Worm (Caenorhabditis elegans) whole organism, mixed stage, embryonic: ENCODE data around the gene M117.6.
A peak's percentile ranks its signal among the peaks of the same experiment; 100 is the strongest.

Experiments
- bed-3 ChIP-seq: fragments of 200-800 bp; sonication (Bioruptor generic); optimal IDR thresholded peaks from 3 replicates; lab custom pipeline; 2018; ENCODE audit warnings: mild to moderate bottlenecking, missing genetic modification characterization, moderate library complexity, missing compliant biosample characterization
- blmp-1 ChIP-seq: fragments of 150-350 bp; optimal IDR thresholded peaks from 2 replicates; lab custom pipeline; 2014; ENCODE audit warnings: missing biosample characterization, missing genetic modification characterization
- ceh-43 ChIP-seq: fragments of 200-800 bp; sonication (Bioruptor generic); optimal IDR thresholded peaks from 2 replicates; lab custom pipeline; 2018; ENCODE audit warnings: mild to moderate bottlenecking, missing genetic modification characterization, moderate library complexity, missing compliant biosample characterization
- ceh-83 ChIP-seq: fragments of 200-800 bp; sonication (Bioruptor generic); optimal IDR thresholded peaks from 2 replicates; lab custom pipeline; 2018; ENCODE audit warnings: mild to moderate bottlenecking, missing genetic modification characterization, missing compliant biosample characterization
- ces-1 ChIP-seq: fragments of 150-350 bp; optimal IDR thresholded peaks from 2 replicates; lab custom pipeline; 2014; ENCODE audit warnings: missing biosample characterization, missing genetic modification reagents, missing genetic modification characterization
- cnd-1 ChIP-seq: fragments of 200-800 bp; sonication (Bioruptor generic); optimal IDR thresholded peaks from 2 replicates; lab custom pipeline; 2018; ENCODE audit warnings: mild to moderate bottlenecking, missing genetic modification characterization, missing compliant biosample characterization
- elt-3 ChIP-seq: fragments of 150-350 bp; optimal IDR thresholded peaks from 2 replicates; lab custom pipeline; 2014; ENCODE audit warnings: missing biosample characterization, missing genetic modification characterization
- flh-1 ChIP-seq: fragments of 200-800 bp; sonication (Bioruptor generic); optimal IDR thresholded peaks from 2 replicates; lab custom pipeline; 2018; ENCODE audit warnings: mild to moderate bottlenecking, missing genetic modification characterization, moderate library complexity, missing compliant biosample characterization
- ham-2 ChIP-seq: fragments of 200-800 bp; sonication (Bioruptor generic); optimal IDR thresholded peaks from 2 replicates; lab custom pipeline; 2018; ENCODE audit warnings: mild to moderate bottlenecking, missing genetic modification characterization, missing compliant biosample characterization
- hlh-1 ChIP-seq: fragments of 150-350 bp; optimal IDR thresholded peaks from 2 replicates; lab custom pipeline; 2014; ENCODE audit warnings: missing biosample characterization, missing genetic modification reagents, missing genetic modification characterization
- lin-13 ChIP-seq: fragments of 150-350 bp; optimal IDR thresholded peaks from 2 replicates; lab custom pipeline; 2014; ENCODE audit warnings: missing biosample characterization, missing genetic modification characterization
- lin-32 ChIP-seq: fragments of 200-800 bp; sonication (Bioruptor generic); optimal IDR thresholded peaks from 2 replicates; lab custom pipeline; 2018; ENCODE audit warnings: mild to moderate bottlenecking, missing genetic modification characterization, missing compliant biosample characterization
- lsy-2 ChIP-seq: fragments of 150-350 bp; optimal IDR thresholded peaks from 2 replicates; lab custom pipeline; 2014; ENCODE audit warnings: missing biosample characterization, missing genetic modification characterization
- mab-5 ChIP-seq: fragments of 150-350 bp; optimal IDR thresholded peaks from 2 replicates; lab custom pipeline; 2014; ENCODE audit warnings: missing biosample characterization, missing genetic modification characterization
- mep-1 ChIP-seq: fragments of 150-350 bp; optimal IDR thresholded peaks from 2 replicates; lab custom pipeline; 2017; ENCODE audit warnings: missing biosample characterization, missing genetic modification reagents, missing genetic modification characterization, inconsistent platforms
- mls-2 ChIP-seq: sonication (generic microtip); optimal IDR thresholded peaks from 2 replicates; lab custom pipeline; 2016; ENCODE audit warnings: mild to moderate bottlenecking, missing genetic modification characterization, moderate library complexity, missing compliant biosample characterization
- nhr-2 ChIP-seq: fragments of 150-350 bp; optimal IDR thresholded peaks from 2 replicates; lab custom pipeline; 2014; ENCODE audit warnings: missing biosample characterization, missing genetic modification characterization
- nhr-237 ChIP-seq: fragments of 150-350 bp; optimal IDR thresholded peaks from 2 replicates; lab custom pipeline; 2014; ENCODE audit warnings: missing biosample characterization, missing genetic modification characterization
- nhr-76 ChIP-seq: sonication (generic microtip); optimal IDR thresholded peaks from 2 replicates; lab custom pipeline; 2017; ENCODE audit warnings: missing biosample characterization, missing genetic modification characterization
- pha-4 ChIP-seq: fragments of 150-350 bp; optimal IDR thresholded peaks from 2 replicates; lab custom pipeline; 2018; ENCODE audit warnings: missing biosample characterization, missing genetic modification reagents, missing genetic modification characterization
- sem-2 ChIP-seq: fragments of 200-800 bp; sonication (Bioruptor generic); optimal IDR thresholded peaks from 2 replicates; lab custom pipeline; 2018; ENCODE audit warnings: mild to moderate bottlenecking, missing genetic modification characterization, missing compliant biosample characterization
- snpc-4 ChIP-seq: fragments of 150-350 bp; optimal IDR thresholded peaks from 2 replicates; lab custom pipeline; 2014; ENCODE audit warnings: missing biosample characterization, missing genetic modification characterization
- sptf-1 ChIP-seq: sonication (generic microtip); optimal IDR thresholded peaks from 2 replicates; lab custom pipeline; 2017; ENCODE audit warnings: mild to moderate bottlenecking, missing genetic modification characterization, moderate library complexity, missing compliant biosample characterization
- tbx-8 ChIP-seq: fragments of 200-800 bp; sonication (Bioruptor generic); optimal IDR thresholded peaks from 2 replicates; lab custom pipeline; 2018; ENCODE audit warnings: mild to moderate bottlenecking, missing genetic modification characterization, moderate library complexity, missing compliant biosample characterization
- unc-120 ChIP-seq: sonication (generic microtip); optimal IDR thresholded peaks from 2 replicates; lab custom pipeline; 2017; ENCODE audit warnings: missing genetic modification characterization, missing compliant biosample characterization; ENCODE audit not compliant: poor library complexity, severe bottlenecking
- unc-39 ChIP-seq: fragments of 150-350 bp; optimal IDR thresholded peaks from 2 replicates; lab custom pipeline; 2014; ENCODE audit warnings: missing biosample characterization, missing genetic modification characterization
- unc-62 ChIP-seq: fragments of 150-350 bp; optimal IDR thresholded peaks from 2 replicates; lab custom pipeline; 2014; ENCODE audit warnings: missing biosample characterization, missing genetic modification reagents, missing genetic modification characterization
- ztf-11 ChIP-seq: fragments of 150-350 bp; optimal IDR thresholded peaks from 2 replicates; lab custom pipeline; 2014; ENCODE audit warnings: missing biosample characterization, missing genetic modification characterization

M117.6 gene

DNA sequence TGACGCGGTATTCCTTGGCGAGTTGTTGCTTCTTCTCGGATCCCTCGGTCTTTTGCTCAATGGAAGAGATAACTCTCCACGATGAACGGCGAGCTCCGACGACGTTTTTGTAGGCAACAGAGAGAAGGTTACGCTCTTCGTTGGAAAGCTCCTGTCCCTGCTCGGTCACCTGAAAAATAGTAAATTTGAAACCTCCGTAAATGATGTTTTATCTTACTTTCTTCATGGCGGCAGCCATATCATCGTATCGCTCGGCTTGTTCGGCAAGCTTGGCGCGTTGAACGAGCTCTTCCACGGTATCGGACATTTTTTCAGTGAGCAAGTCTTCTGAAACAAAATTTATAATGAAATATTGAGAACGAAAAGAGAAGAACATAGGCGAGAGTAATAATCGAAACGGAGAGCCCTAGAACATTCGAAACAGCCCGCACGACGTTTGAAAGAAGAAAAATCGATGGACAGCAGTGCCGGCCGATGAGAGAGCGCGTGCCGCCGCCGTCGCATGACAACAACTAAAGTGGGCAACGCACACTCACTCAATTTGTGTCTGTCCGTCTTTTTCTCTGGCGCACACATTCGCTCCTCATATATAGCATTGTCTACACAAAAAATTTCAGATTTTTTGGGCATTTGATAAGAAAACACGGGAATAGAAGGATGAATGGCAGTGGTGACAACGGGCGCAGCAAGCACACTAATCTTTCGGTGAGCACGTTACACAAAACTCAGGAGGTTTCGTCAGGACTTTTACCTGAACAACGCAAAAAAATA is 6.1 kb downstream of the M117.6 start, which contains the start of the genes par-5 and M117.3:
TSS of gene par-5 (minus strand) at position 334 of the 771 bp plus-strand sequence.
TSS of gene M117.3 (plus strand) at position 616 of the 771 bp plus-strand sequence.
- TF ChIP-seq blmp-1 (tag; lab: Kevin White, UChicago) (no peak), ceh-43 (GFP tag; lab: Kevin White, UChicago) (no peak), lsy-2 (tag; lab: Kevin White, UChicago) (peak; percentile 28), ces-1 (peak; percentile 81), unc-120 (peak; percentile 73), cnd-1 (tag; lab: Kevin White, UChicago) (peak; percentile 49), ham-2 (GFP tag; lab: Kevin White, UChicago) (no peak), ztf-11 (tag; lab: Kevin White, UChicago) (no peak), sptf-1 (tag; lab: Kevin White, UChicago) (peak; percentile 29), unc-62 (GFP tag; lab: Kevin White, UChicago) (peak; percentile 9), bed-3 (GFP tag; lab: Kevin White, UChicago) (no peak), elt-3 (tag; lab: Kevin White, UChicago) (no peak), mls-2 (tag; lab: Kevin White, UChicago) (peak; percentile 75)

DNA sequence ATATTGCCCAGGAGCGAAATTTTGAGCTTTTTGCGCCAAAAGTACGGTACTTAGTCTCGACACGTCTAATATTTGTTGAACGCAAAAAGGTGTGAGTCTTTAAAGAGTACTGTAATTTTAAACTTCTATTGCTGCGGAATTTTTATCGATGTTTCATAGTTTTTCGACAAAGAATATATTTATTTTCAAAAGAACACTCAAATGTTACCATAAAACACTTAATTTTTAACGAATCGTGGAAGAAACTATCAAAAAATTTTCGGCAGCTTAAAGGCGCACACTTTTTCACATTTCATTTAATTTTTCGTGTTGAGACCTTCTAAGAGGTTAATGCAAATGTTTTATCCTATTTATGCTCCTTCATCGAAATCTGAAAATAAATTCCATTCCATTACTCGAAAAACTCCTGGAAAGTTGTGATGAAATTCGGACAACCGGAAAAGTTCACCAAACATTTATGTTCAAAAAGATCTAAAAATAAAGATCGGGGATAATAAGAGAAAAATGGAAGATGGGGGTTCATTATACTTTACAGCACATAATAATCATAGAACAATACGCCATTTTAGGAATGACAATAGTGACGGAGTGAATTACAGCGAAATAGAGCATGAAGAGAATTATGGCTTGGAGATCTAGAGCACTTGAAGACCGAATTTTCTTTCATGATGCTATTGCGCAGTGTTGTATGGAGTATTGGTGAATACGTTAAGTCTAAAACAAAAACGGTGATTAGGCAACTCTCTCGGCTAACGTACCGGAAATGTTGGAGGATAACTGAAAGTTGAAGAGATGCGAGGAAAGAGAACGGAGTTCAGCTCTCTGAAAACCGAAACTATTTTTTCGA is 7.6 kb downstream of the M117.6 start:
- TF ChIP-seq unc-120, result no peak
- peak; percentile 17 for TF ChIP-seq mls-2 (tag; lab: Kevin White, UChicago)
- TF ChIP-seq, all 35 proteins: peak for 1

DNA sequence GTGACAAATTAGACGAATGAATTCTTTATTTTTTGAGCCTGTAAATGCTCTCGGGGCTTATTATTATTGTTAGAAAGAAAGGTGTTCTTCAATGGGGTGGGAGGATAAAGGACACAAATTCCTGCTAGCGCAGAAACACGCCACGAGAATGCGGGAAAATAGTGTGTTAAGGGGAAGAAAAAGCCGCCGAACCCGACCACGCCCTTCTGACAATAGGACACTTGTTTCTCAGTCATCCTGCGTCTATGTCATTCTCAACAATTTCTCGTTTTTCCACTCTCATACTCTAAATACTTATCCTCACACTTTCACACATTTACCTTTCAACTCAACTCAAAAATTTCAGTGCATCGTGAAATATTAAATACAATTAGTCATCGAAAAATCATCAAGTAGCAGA is 14.0 kb downstream of the M117.6 start, which contains the start of gene M117.1:
TSS of gene M117.1 (plus strand) at position 347 of the 400 bp plus-strand sequence.
- TF ChIP-seq mab-5 (tag; lab: Kevin White, UChicago), result no peak
- peak; percentile 34 for TF ChIP-seq hlh-1 (tag; lab: Kevin White, UChicago)

DNA sequence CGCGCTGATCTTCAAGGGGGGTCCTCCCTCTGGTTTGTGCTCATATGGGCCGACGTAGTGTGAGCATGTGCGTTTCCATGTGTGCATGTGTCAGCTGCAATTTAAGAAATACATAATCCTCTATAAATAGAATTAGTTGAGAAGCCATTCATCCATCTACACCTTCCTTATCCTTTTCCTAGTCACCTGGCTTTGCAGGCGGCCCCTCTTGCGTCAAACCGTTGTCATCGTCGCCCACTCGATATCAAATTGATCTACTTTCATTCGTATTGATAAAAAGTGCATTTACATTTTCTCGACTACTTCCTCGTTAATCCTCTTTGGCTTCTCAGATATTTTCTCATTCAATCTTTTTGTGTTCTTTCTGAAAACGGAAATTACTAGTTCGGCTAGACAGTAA is 15.9 kb downstream of the M117.6 start:
- TF ChIP-seq flh-1 (no peak), tbx-8 (GFP tag; lab: Kevin White, UChicago) (no peak), ceh-43 (GFP tag; lab: Kevin White, UChicago) (no peak), sem-2 (GFP tag; lab: Kevin White, UChicago) (no peak), ces-1 (no peak), ham-2 (GFP tag; lab: Kevin White, UChicago) (no peak), lin-13 (tag; lab: Kevin White, UChicago) (no peak), lsy-2 (tag; lab: Kevin White, UChicago) (no peak), ceh-83 (GFP tag; lab: Kevin White, UChicago) (no peak), hlh-1 (tag; lab: Kevin White, UChicago) (no peak), snpc-4 (tag; lab: Kevin White, UChicago) (no peak), bed-3 (GFP tag; lab: Kevin White, UChicago) (no peak), elt-3 (tag; lab: Kevin White, UChicago) (no peak), sptf-1 (tag; lab: Kevin White, UChicago) (no peak), nhr-76 (tag; lab: Kevin White, UChicago) (no peak), lin-32 (GFP tag; lab: Kevin White, UChicago) (no peak), pha-4 (tag; lab: Kevin White, UChicago) (no peak), nhr-2 (tag; lab: Kevin White, UChicago) (no peak)

DNA sequence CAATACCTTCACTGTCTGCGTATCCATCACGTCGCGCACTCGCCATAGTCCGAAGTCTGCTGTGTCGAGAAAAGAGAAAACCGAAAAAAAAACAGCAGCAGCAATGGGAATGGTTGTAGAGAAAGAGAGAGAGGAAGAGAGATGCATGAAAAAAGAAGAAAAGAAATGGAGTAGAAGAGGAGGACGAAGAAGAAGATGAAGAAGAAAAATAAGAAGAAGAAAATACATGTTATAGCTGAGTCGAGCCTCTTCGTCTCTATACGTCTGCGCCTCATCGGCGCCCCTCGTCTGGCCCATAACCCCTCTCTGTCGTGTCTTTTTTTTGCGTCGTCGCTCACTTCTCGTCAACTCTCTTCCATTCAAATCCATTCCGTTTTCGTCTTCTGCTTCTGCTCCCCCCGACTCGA is 18.2 kb downstream of the M117.6 start:
- TF ChIP-seq mls-2 (tag; lab: Kevin White, UChicago) (no peak), unc-62 (GFP tag; lab: Kevin White, UChicago) (peak; percentile 42), bed-3 (GFP tag; lab: Kevin White, UChicago) (no peak), ces-1 (peak; percentile 61), mep-1 (peak; percentile 31), unc-120 (peak; percentile 77), nhr-237 (peak; percentile 29), unc-39 (tag; lab: Kevin White, UChicago) (no peak), ceh-43 (GFP tag; lab: Kevin White, UChicago) (no peak)
